Fruit fly (Drosophila melanogaster) whole organism, embryonic: Measurements from ENCODE around the gene CG31445.
A peak's percentile ranks its signal among the peaks of the same experiment; 100 is the strongest.

ENCODE experiments used
- CG11723 ChIP-seq: fragments of 200-800 bp; sonication (Bioruptor generic); optimal IDR thresholded peaks from 2 replicates; lab custom pipeline; 2017; ENCODE audit warnings: missing biosample characterization, mild to moderate bottlenecking, missing genetic modification characterization
- CG12219 ChIP-seq: fragments of 200-800 bp; sonication (Bioruptor generic); optimal IDR thresholded peaks from 3 replicates; lab custom pipeline; 2018; ENCODE audit warnings: missing biosample characterization, mild to moderate bottlenecking, missing genetic modification characterization
- CG14667 ChIP-seq: fragments of 200-800 bp; sonication (Bioruptor generic); IDR thresholded peaks from 2 replicates; pipeline ENCODE4 v1.3.6; 2022; ENCODE audit warnings: missing biosample characterization, missing genetic modification characterization
- CG14860 ChIP-seq: fragments of 200-800 bp; sonication (Bioruptor generic); IDR thresholded peaks from 3 replicates; pipeline ENCODE4 v1.3.6; 2022; ENCODE audit warnings: missing biosample characterization, missing genetic modification characterization; ENCODE audit not compliant: partially characterized antibody
- CG17829 ChIP-seq: fragments of 200-800 bp; optimal IDR thresholded peaks from 2 replicates; lab custom pipeline; 2019; ENCODE audit warnings: missing biosample characterization, mild to moderate bottlenecking, missing genetic modification characterization, moderate library complexity
- CG1832 ChIP-seq: fragments of 200-800 bp; sonication (Bioruptor generic); optimal IDR thresholded peaks from 2 replicates; lab custom pipeline; 2017; ENCODE audit warnings: missing biosample characterization, mild to moderate bottlenecking, missing genetic modification characterization, inconsistent platforms
- CG2120 ChIP-seq: fragments of 200-800 bp; sonication (Bioruptor generic); optimal IDR thresholded peaks from 3 replicates; lab custom pipeline; 2016; ENCODE audit warnings: missing biosample characterization, missing genetic modification characterization
- CG3065 ChIP-seq: fragments of 200-800 bp; sonication (Bioruptor generic); optimal IDR thresholded peaks from 2 replicates; lab custom pipeline; 2016; ENCODE audit warnings: missing biosample characterization, missing genetic modification characterization
- CG31441 ChIP-seq: fragments of 200-800 bp; sonication (Bioruptor generic); IDR thresholded peaks from 2 replicates; pipeline ENCODE4 v1.3.6; 2022; ENCODE audit warnings: missing biosample characterization, missing genetic modification characterization
- CG32772 ChIP-seq: fragments of 200-800 bp; sonication (Bioruptor generic); IDR thresholded peaks from 2 replicates; pipeline ENCODE4 v1.3.6; 2022; ENCODE audit warnings: missing biosample characterization, missing genetic modification characterization
- CG34376 ChIP-seq: fragments of 200-800 bp; sonication (Bioruptor generic); optimal IDR thresholded peaks from 2 replicates; lab custom pipeline; 2018; ENCODE audit warnings: missing biosample characterization, mild to moderate bottlenecking, missing genetic modification characterization
- CG3995 ChIP-seq: fragments of 200-800 bp; sonication (Bioruptor generic); optimal IDR thresholded peaks from 3 replicates; lab custom pipeline; 2016; ENCODE audit warnings: missing biosample characterization, missing genetic modification characterization
- CG4360 ChIP-seq: fragments of 200-800 bp; sonication (Bioruptor generic); IDR thresholded peaks from 2 replicates; pipeline ENCODE4 v1.3.6; 2022; ENCODE audit warnings: missing biosample characterization, missing genetic modification characterization
- CG6654 ChIP-seq: fragments of 200-800 bp; sonication (Bioruptor generic); optimal IDR thresholded peaks from 2 replicates; lab custom pipeline; 2017; ENCODE audit warnings: missing biosample characterization, mild to moderate bottlenecking, missing genetic modification characterization
- CG6791 ChIP-seq: fragments of 200-800 bp; sonication (Bioruptor generic); IDR thresholded peaks from 3 replicates; pipeline ENCODE4 v1.3.6; 2022; ENCODE audit warnings: missing biosample characterization, missing genetic modification characterization; ENCODE audit not compliant: partially characterized antibody
- CG7928 ChIP-seq: fragments of 200-800 bp; sonication (Bioruptor generic); optimal IDR thresholded peaks from 2 replicates; lab custom pipeline; 2017; ENCODE audit warnings: missing biosample characterization, mild to moderate bottlenecking, missing genetic modification characterization
- CG7987 ChIP-seq: fragments of 200-800 bp; sonication (Bioruptor generic); optimal IDR thresholded peaks from 2 replicates; lab custom pipeline; 2018; ENCODE audit warnings: missing biosample characterization, mild to moderate bottlenecking, missing genetic modification characterization, moderate library complexity
- CG8388 ChIP-seq: fragments of 200-800 bp; sonication (Bioruptor generic); optimal IDR thresholded peaks from 2 replicates; lab custom pipeline; 2019; ENCODE audit warnings: missing biosample characterization, mild to moderate bottlenecking, missing genetic modification characterization, moderate library complexity
- CG8478 ChIP-seq: fragments of >200 bp; optimal IDR thresholded peaks from 2 replicates; lab custom pipeline; 2018
- CG8765 ChIP-seq: fragments of 200-800 bp; sonication (Bioruptor generic); IDR thresholded peaks from 2 replicates; pipeline ENCODE4 v1.3.6; 2022; ENCODE audit warnings: missing biosample characterization, missing genetic modification characterization
- CG9797 ChIP-seq: fragments of 200-800 bp; sonication (Bioruptor generic); optimal IDR thresholded peaks from 3 replicates; lab custom pipeline; 2018; ENCODE audit warnings: missing biosample characterization, mild to moderate bottlenecking, missing genetic modification characterization
- CHES-1-like ChIP-seq: fragments of 200-800 bp; sonication (Bioruptor generic); optimal IDR thresholded peaks from 2 replicates; lab custom pipeline; 2016; ENCODE audit warnings: missing biosample characterization, missing genetic modification characterization
- Dbx ChIP-seq: fragments of 200-800 bp; sonication (Bioruptor generic); IDR thresholded peaks from 3 replicates; pipeline ENCODE4 v1.3.6; 2022; ENCODE audit warnings: missing biosample characterization, missing genetic modification characterization
- Drgx ChIP-seq: fragments of 200-800 bp; sonication (Bioruptor generic); IDR thresholded peaks from 2 replicates; pipeline ENCODE4 v1.3.6; 2022; ENCODE audit warnings: missing biosample characterization, missing genetic modification characterization
- E2f1 ChIP-seq: fragments of 200-800 bp; sonication (Bioruptor generic); IDR thresholded peaks from 2 replicates; pipeline ENCODE4 v1.3.6; 2022; ENCODE audit warnings: missing biosample characterization, missing genetic modification characterization
- Elba2 ChIP-seq: fragments of 200-800 bp; sonication (Bioruptor generic); optimal IDR thresholded peaks from 3 replicates; lab custom pipeline; 2016; ENCODE audit warnings: missing biosample characterization, missing genetic modification characterization
- HLHmδ ChIP-seq: fragments of 200-800 bp; sonication (Bioruptor generic); optimal IDR thresholded peaks from 2 replicates; lab custom pipeline; 2018; ENCODE audit warnings: missing biosample characterization, mild to moderate bottlenecking, missing genetic modification characterization, moderate library complexity
- Hr78 ChIP-seq, 2 experiments: fragments of 200-800 bp in 1 of 2; fragments of >200 bp in 1 of 2; sonication (Bioruptor generic) in 1 of 2; optimal IDR thresholded peaks; 2 replicates each; lab custom pipeline; 2017 to 2019; ENCODE audit warnings: missing biosample characterization in 2 of 2, missing genetic modification characterization in 2 of 2, mild to moderate bottlenecking in 1 of 2, moderate library complexity in 1 of 2
- Med ChIP-seq: fragments of 200-800 bp; sonication (Bioruptor generic); peaks from one replicate; lab custom pipeline; 2016; ENCODE audit warnings: missing biosample characterization, missing genetic modification characterization, mild to moderate bottlenecking, inconsistent platforms, moderate library complexity
- Mrtf ChIP-seq: fragments of 200-800 bp; sonication (Bioruptor generic); IDR thresholded peaks from 3 replicates; pipeline ENCODE4 v1.3.6; 2022; ENCODE audit warnings: missing biosample characterization, missing genetic modification characterization
- NFAT ChIP-seq: fragments of 200-800 bp; sonication (Bioruptor generic); IDR thresholded peaks from 2 replicates; pipeline ENCODE4 v1.3.6; 2022; ENCODE audit warnings: missing biosample characterization, missing genetic modification characterization
- Rx ChIP-seq: fragments of 200-800 bp; sonication (Bioruptor generic); IDR thresholded peaks from 2 replicates; pipeline ENCODE4 v1.3.6; 2022; ENCODE audit warnings: missing biosample characterization, missing genetic modification characterization
- ac ChIP-seq: fragments of 200-800 bp; sonication (Bioruptor generic); optimal IDR thresholded peaks from 3 replicates; lab custom pipeline; 2017; ENCODE audit warnings: missing biosample characterization, mild to moderate bottlenecking, missing genetic modification characterization
- al ChIP-seq: fragments of 200-800 bp; sonication (Bioruptor generic); IDR thresholded peaks from 2 replicates; pipeline ENCODE4 v1.3.6; 2022; ENCODE audit warnings: missing biosample characterization, missing genetic modification characterization
- bbx ChIP-seq: fragments of 200-800 bp; sonication (Bioruptor generic); IDR thresholded peaks from 2 replicates; pipeline ENCODE4 v1.3.6; 2022; ENCODE audit warnings: missing biosample characterization, missing genetic modification characterization; ENCODE audit not compliant: partially characterized antibody
- crp ChIP-seq, 2 experiments: fragments of 200-800 bp; sonication (Bioruptor generic); optimal IDR thresholded peaks; 2 replicates in 1 of 2; 3 replicates in 1 of 2; lab custom pipeline; 2017; ENCODE audit warnings: missing biosample characterization in 2 of 2, missing genetic modification characterization in 2 of 2, mild to moderate bottlenecking in 1 of 2, moderate library complexity in 1 of 2
- da ChIP-seq: fragments of 200-800 bp; sonication (Bioruptor generic); optimal IDR thresholded peaks from 2 replicates; lab custom pipeline; 2016; ENCODE audit warnings: missing biosample characterization, missing genetic modification characterization
- dimm ChIP-seq: fragments of 200-800 bp; sonication (Bioruptor generic); IDR thresholded peaks from 2 replicates; pipeline ENCODE4 v1.3.6; 2022; ENCODE audit warnings: missing biosample characterization, missing genetic modification characterization
- dmrt99B ChIP-seq: fragments of 200-800 bp; sonication (Bioruptor generic); optimal IDR thresholded peaks from 2 replicates; lab custom pipeline; 2018; ENCODE audit warnings: missing biosample characterization, mild to moderate bottlenecking, missing genetic modification characterization, moderate library complexity
- ems ChIP-seq: fragments of 200-800 bp; sonication (Bioruptor generic); optimal IDR thresholded peaks from 3 replicates; lab custom pipeline; 2016; ENCODE audit warnings: missing biosample characterization, missing genetic modification characterization
- esg ChIP-seq: fragments of 200-800 bp; sonication (Bioruptor generic); conservative IDR thresholded peaks from 2 replicates; pipeline ENCODE4 v1.3.6; 2022; ENCODE audit warnings: missing biosample characterization, missing genetic modification characterization
- ftz-f1 ChIP-seq: fragments of 200-800 bp; sonication (Bioruptor generic); optimal IDR thresholded peaks from 2 replicates; lab custom pipeline; 2016; ENCODE audit warnings: missing biosample characterization, missing genetic modification characterization
- jigr1 ChIP-seq: fragments of 200-800 bp; sonication (Bioruptor generic); IDR thresholded peaks from 3 replicates; pipeline ENCODE4 v1.3.6; 2022; ENCODE audit warnings: missing biosample characterization, missing genetic modification characterization
- lbe ChIP-seq: fragments of 200-800 bp; sonication (Bioruptor generic); optimal IDR thresholded peaks from 2 replicates; lab custom pipeline; 2016; ENCODE audit warnings: missing biosample characterization, mild to moderate bottlenecking, missing genetic modification characterization
- pan ChIP-seq, 4 experiments: fragments of >200 bp in 3 of 4; fragments of 200-800 bp in 1 of 4; sonication (Bioruptor generic) in 1 of 4; optimal IDR thresholded peaks in 3 of 4; IDR thresholded peaks in 1 of 4; 2 replicates each; pipeline versions ENCODE4 v1.3.6 to Lab custom; 2017 to 2022; ENCODE audit warnings: missing biosample characterization in 2 of 4, missing genetic modification characterization in 2 of 4, mixed read lengths in 1 of 4
- peb ChIP-seq: fragments of 200-800 bp; sonication (Bioruptor generic); IDR thresholded peaks from 2 replicates; pipeline ENCODE4 v1.3.6; 2022; ENCODE audit warnings: missing biosample characterization, missing genetic modification characterization
- pfk ChIP-seq: fragments of 200-800 bp; sonication (Bioruptor generic); optimal IDR thresholded peaks from 2 replicates; lab custom pipeline; 2018; ENCODE audit warnings: missing biosample characterization, mild to moderate bottlenecking, missing genetic modification characterization, moderate library complexity
- ro ChIP-seq: fragments of 200-800 bp; sonication (Bioruptor generic); IDR thresholded peaks from 2 replicates; pipeline ENCODE4 v1.3.6; 2022; ENCODE audit warnings: missing biosample characterization, missing genetic modification characterization
- toy ChIP-seq: fragments of 200-800 bp; sonication (Bioruptor generic); IDR thresholded peaks from 2 replicates; pipeline ENCODE4 v1.3.6; 2022; ENCODE audit warnings: missing biosample characterization, missing genetic modification characterization
- tx ChIP-seq: fragments of 200-800 bp; sonication (Bioruptor generic); optimal IDR thresholded peaks from 2 replicates; lab custom pipeline; 2016; ENCODE audit warnings: missing biosample characterization, missing genetic modification characterization

CG31445 gene

DNA sequence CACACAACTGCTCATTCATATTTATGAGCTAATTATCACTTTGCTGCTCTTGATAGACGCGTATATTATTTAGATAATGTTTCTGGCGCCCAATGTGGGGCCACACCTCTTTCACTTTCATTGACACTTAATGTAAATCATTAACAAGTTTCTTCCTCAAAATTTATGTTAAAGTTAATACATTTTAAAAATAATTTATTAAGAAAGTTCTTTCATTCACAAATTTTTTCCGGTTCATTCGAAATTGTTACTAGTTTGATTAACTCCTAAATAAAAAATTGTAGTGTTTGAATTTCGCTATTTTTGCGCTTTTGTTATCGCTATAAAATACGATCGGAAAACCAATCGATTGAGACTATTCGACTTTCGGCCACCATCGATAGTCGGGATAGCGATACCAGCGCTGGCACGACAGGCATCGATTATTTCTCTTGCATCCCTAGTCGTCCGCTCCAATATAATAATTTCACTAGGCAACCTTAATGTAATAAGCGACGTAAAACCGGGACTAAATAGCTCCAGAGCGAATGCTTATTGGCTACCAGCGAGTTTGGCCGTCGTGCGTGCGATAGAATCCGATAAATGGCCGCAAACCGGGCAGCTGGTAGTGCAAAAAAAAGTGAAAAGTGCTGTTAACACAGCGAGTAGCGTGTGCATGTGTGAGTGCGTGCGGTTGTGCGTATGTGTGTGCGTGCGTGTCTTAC is 15.7 kb downstream of the CG31445 start, which contains the start of gene Usp1 (continued):
- TF ChIP-seq CG8765: no peak
- no peak for TF ChIP-seq ac (GFP tag; lab: Kevin White, UChicago)
- TF ChIP-seq Mrtf (GFP tag; lab: Robert Waterston, UW): no peak
- TF ChIP-seq Elba2 (GFP tag; lab: Kevin White, UChicago): no peak
- peak; percentile 87 for TF ChIP-seq CG8478
- TF ChIP-seq crp (GFP tag; optimal IDR thresholded peaks at IDR 0.05; lab: Kevin White, UChicago): peak in 1 of 2 experiments; percentile 8
- TF ChIP-seq Med (GFP tag; lab: Kevin White, UChicago): peak; percentile 83
- no peak for TF ChIP-seq CG11723 (GFP tag; lab: Kevin White, UChicago)
- peak; percentile 99 for TF ChIP-seq CG6791 (GFP tag; lab: Robert Waterston, UW)
- no peak for TF ChIP-seq CG31441 (GFP tag; lab: Robert Waterston, UW)
- peak; percentile 52 for TF ChIP-seq CG17829
- TF ChIP-seq ems: no peak
- no peak for TF ChIP-seq CG2120 (GFP tag; lab: Kevin White, UChicago)
- TF ChIP-seq CHES-1-like (GFP tag; lab: Kevin White, UChicago): no peak
- no peak for TF ChIP-seq peb (GFP tag; lab: Robert Waterston, UW)
- TF ChIP-seq CG1832: no peak
- no peak for TF ChIP-seq da (GFP tag; lab: Kevin White, UChicago)
- no peak for TF ChIP-seq CG12219
- no peak for TF ChIP-seq dimm (GFP tag; lab: Robert Waterston, UW)
- TF ChIP-seq Drgx (GFP tag; lab: Robert Waterston, UW): no peak
- TF ChIP-seq ro (GFP tag; lab: Robert Waterston, UW): no peak
- peak; percentile 97 for TF ChIP-seq bbx (GFP tag; lab: Robert Waterston, UW)
- TF ChIP-seq Dbx (GFP tag; lab: Robert Waterston, UW): no peak
- TF ChIP-seq CG14860 (GFP tag; lab: Robert Waterston, UW): peak; percentile 97
- no peak for TF ChIP-seq NFAT (GFP tag; lab: Robert Waterston, UW)
- TF ChIP-seq pan (optimal IDR thresholded peaks at IDR 0.05; lab: Kevin White, UChicago): no peak
- no peak for TF ChIP-seq pan (GFP tag; optimal IDR thresholded peaks at IDR 0.05 in 1 of 2, IDR thresholded peaks at IDR 0.05 in 1 of 2)
- peak; percentile 19 for TF ChIP-seq ftz-f1 (GFP tag; lab: Kevin White, UChicago)
- TF ChIP-seq toy: no peak
- TF ChIP-seq esg (GFP tag; lab: Robert Waterston, UW): no peak
- TF ChIP-seq CG34376 (GFP tag; lab: Kevin White, UChicago): no peak
- no peak for TF ChIP-seq lbe
- TF ChIP-seq al (GFP tag; lab: Robert Waterston, UW): no peak
- no peak for TF ChIP-seq jigr1 (GFP tag; lab: Robert Waterston, UW)
- no peak for TF ChIP-seq tx (GFP tag; lab: Kevin White, UChicago)
- no peak for TF ChIP-seq CG6654
- no peak for TF ChIP-seq CG3995 (GFP tag; lab: Kevin White, UChicago)
- no peak for TF ChIP-seq CG32772 (GFP tag; lab: Robert Waterston, UW)
- no peak for TF ChIP-seq CG14667 (GFP tag; lab: Robert Waterston, UW)
- no peak for TF ChIP-seq Rx
- no peak for TF ChIP-seq CG3065 (GFP tag; lab: Kevin White, UChicago)
- TF ChIP-seq CG4360: no peak
- TF ChIP-seq pfk (GFP tag; lab: Kevin White, UChicago): no peak
- TF ChIP-seq CG8388 (GFP tag; lab: Kevin White, UChicago): no peak
- no peak for TF ChIP-seq E2f1 (GFP tag; lab: Robert Waterston, UW)
- peak; percentile 85 for TF ChIP-seq CG7928
- TF ChIP-seq dmrt99B (tag; lab: Kevin White, UChicago): no peak
- TF ChIP-seq CG9797: peak; percentile 44
- TF ChIP-seq Hr78 (GFP tag; optimal IDR thresholded peaks at IDR 0.05; lab: Kevin White, UChicago): no peak
- no peak for TF ChIP-seq HLHmδ (GFP tag; lab: Kevin White, UChicago)
- TF ChIP-seq CG7987 (GFP tag; lab: Kevin White, UChicago): peak; percentile 26
